Worm (Caenorhabditis elegans): ENCODE data around the gene alfa-1.

- TF ChIP-seq F10B5.3 (tag; optimal IDR thresholded peaks at IDR 0.05) (no peak), lin-38 (GFP tag; IDR thresholded peaks at IDR 0.05) (no peak), fos-1 (tag; optimal IDR thresholded peaks at IDR 0.05) (no peak), jun-1 (tag; optimal IDR thresholded peaks at IDR 0.05) (no peak), tra-1 (GFP tag; IDR thresholded peaks at IDR 0.05) (no peak), spr-1 (tag; optimal IDR thresholded peaks at IDR 0.05) (no peak), ceh-44 (GFP tag; IDR thresholded peaks at IDR 0.05) (no peak), unc-39 (tag; optimal IDR thresholded peaks at IDR 0.05) (no peak), ceh-62 (tag; optimal IDR thresholded peaks at IDR 0.05) (no peak), egl-43 (GFP tag; IDR thresholded peaks at IDR 0.05) (0 out of 2 replicates have a peak, but pooled peaks have one; percentile 31)
Observed at ce11 chrII:7624995-7625394, 37.3 kb downstream of the alfa-1 start.

Data from whole organism, L4 larva.